Fruit fly (Drosophila melanogaster): ENCODE results near the gene pip.

pip gene

dm6 chr3L:19294235-19294612 lies 43.2 kb downstream of the pip start, which contains the start of gene fal (continued):
- no peak for TF ChIP-seq sim (GFP tag; IDR thresholded peaks at IDR 0.05)
- TF ChIP-seq CG8281 (tag; optimal IDR thresholded peaks at IDR 0.05) = no peak
- TF ChIP-seq CG31365 (tag; optimal IDR thresholded peaks at IDR 0.05) = no peak
- TF ChIP-seq CG16779 (GFP tag; IDR thresholded peaks at IDR 0.05) = no peak
- no peak for TF ChIP-seq gsb (GFP tag; IDR thresholded peaks at IDR 0.05)
- TF ChIP-seq CG17328 (GFP tag; IDR thresholded peaks at IDR 0.05) = no peak; the same call in 1 of the 2 replicates
- no peak for TF ChIP-seq Hr51 (GFP tag; optimal IDR thresholded peaks at IDR 0.05)
- no peak for TF ChIP-seq Oaz (GFP tag; IDR thresholded peaks at IDR 0.05)
- no peak for TF ChIP-seq usp (GFP tag; optimal IDR thresholded peaks at IDR 0.05)
- no peak for TF ChIP-seq CG18599 (GFP tag; optimal IDR thresholded peaks at IDR 0.05)
- peak; percentile 63 for TF ChIP-seq CG9932 (GFP tag; IDR thresholded peaks at IDR 0.05)
- TF ChIP-seq tna (GFP tag; IDR thresholded peaks at IDR 0.05; ENCODE audit: partially characterized antibody) = no peak
- no peak for TF ChIP-seq ems (GFP tag; optimal IDR thresholded peaks at IDR 0.05)
- peak; percentile 72 for TF ChIP-seq pzg (GFP tag; optimal IDR thresholded peaks at IDR 0.05)
- TF ChIP-seq Atf3 (GFP tag; optimal IDR thresholded peaks at IDR 0.05) = no peak
- no peak for TF ChIP-seq E2f2 (GFP tag; IDR thresholded peaks at IDR 0.05)
- no peak for TF ChIP-seq ap (GFP tag; IDR thresholded peaks at IDR 0.05)
- no peak; the same call in 1 of the 2 replicates for TF ChIP-seq slbo (GFP tag; IDR thresholded peaks at IDR 0.05)
- TF ChIP-seq Antp (GFP tag; optimal IDR thresholded peaks at IDR 0.05) = peak; percentile 43
- TF ChIP-seq fd102C (GFP tag; optimal IDR thresholded peaks at IDR 0.05) = no peak
- no peak for TF ChIP-seq Dfd (GFP tag; optimal IDR thresholded peaks at IDR 0.05)
- no peak for TF ChIP-seq CG10543 (GFP tag; optimal IDR thresholded peaks at IDR 0.05)
- TF ChIP-seq jumu (GFP tag; optimal IDR thresholded peaks at IDR 0.05) = no peak
- TF ChIP-seq CG12659 (GFP tag; optimal IDR thresholded peaks at IDR 0.05) = no peak
- TF ChIP-seq hkb (optimal IDR thresholded peaks at IDR 0.05) = no peak
- no peak for TF ChIP-seq hkb (GFP tag; IDR thresholded peaks at IDR 0.05)
- no peak; the same call in 1 of the 2 replicates for TF ChIP-seq sisA (GFP tag; IDR thresholded peaks at IDR 0.05)
- TF ChIP-seq pum (GFP tag; optimal IDR thresholded peaks at IDR 0.05) = peak; percentile 12
- no peak for TF ChIP-seq zen2 (GFP tag; IDR thresholded peaks at IDR 0.05; ENCODE audit: partially characterized antibody)
- peak; percentile 32; the same call in 1 of the 2 replicates for TF ChIP-seq sob (GFP tag; IDR thresholded peaks at IDR 0.05)
- TF ChIP-seq Adf1 (GFP tag; IDR thresholded peaks at IDR 0.05) = no peak
- TF ChIP-seq CG6175 (GFP tag; IDR thresholded peaks at IDR 0.05) = no peak
- no peak for TF ChIP-seq CG4328 (GFP tag; optimal IDR thresholded peaks at IDR 0.05)
- no peak for TF ChIP-seq CG32772 (GFP tag; IDR thresholded peaks at IDR 0.05)
- no peak for TF ChIP-seq CG13624 (GFP tag; optimal IDR thresholded peaks at IDR 0.05)
- TF ChIP-seq Kr (GFP tag; optimal IDR thresholded peaks at IDR 0.05) = no peak
- TF ChIP-seq CG18476 (GFP tag; optimal IDR thresholded peaks at IDR 0.05) = no peak
- no peak for TF ChIP-seq dmrt99B (tag; optimal IDR thresholded peaks at IDR 0.05)
- no peak; the same call in 1 of the 2 replicates for TF ChIP-seq unc-4 (GFP tag; IDR thresholded peaks at IDR 0.05; ENCODE audit: partially characterized antibody)
- no peak for TF ChIP-seq dimm (GFP tag; IDR thresholded peaks at IDR 0.05)
- no peak for TF ChIP-seq CG2129 (GFP tag; IDR thresholded peaks at IDR 0.05; ENCODE audit: partially characterized antibody)
- no peak for TF ChIP-seq trh (GFP tag; optimal IDR thresholded peaks at IDR 0.05)
- peak; percentile 57 for TF ChIP-seq CG15514 (GFP tag; optimal IDR thresholded peaks at IDR 0.05)
- TF ChIP-seq ara (GFP tag; IDR thresholded peaks at IDR 0.05) = no peak
- no peak for TF ChIP-seq wor (GFP tag; IDR thresholded peaks at IDR 0.05)
- no peak for TF ChIP-seq sna (GFP tag; IDR thresholded peaks at IDR 0.05; ENCODE audit: partially characterized antibody)
- no peak for TF ChIP-seq CG6272 (GFP tag; IDR thresholded peaks at IDR 0.05)
- no peak for TF ChIP-seq HLH3B (GFP tag; IDR thresholded peaks at IDR 0.05)
- TF ChIP-seq CG34376 (GFP tag; optimal IDR thresholded peaks at IDR 0.05) = no peak
- no peak for TF ChIP-seq CG9727 (GFP tag; optimal IDR thresholded peaks at IDR 0.05)
- TF ChIP-seq nom (GFP tag; optimal IDR thresholded peaks at IDR 0.05) = no peak
- no peak for TF ChIP-seq sd (tag; optimal IDR thresholded peaks at IDR 0.05)
